Fruit fly (Drosophila melanogaster): Measurements from ENCODE around the gene Ptpmeg.

The Ptpmeg gene

DNA sequence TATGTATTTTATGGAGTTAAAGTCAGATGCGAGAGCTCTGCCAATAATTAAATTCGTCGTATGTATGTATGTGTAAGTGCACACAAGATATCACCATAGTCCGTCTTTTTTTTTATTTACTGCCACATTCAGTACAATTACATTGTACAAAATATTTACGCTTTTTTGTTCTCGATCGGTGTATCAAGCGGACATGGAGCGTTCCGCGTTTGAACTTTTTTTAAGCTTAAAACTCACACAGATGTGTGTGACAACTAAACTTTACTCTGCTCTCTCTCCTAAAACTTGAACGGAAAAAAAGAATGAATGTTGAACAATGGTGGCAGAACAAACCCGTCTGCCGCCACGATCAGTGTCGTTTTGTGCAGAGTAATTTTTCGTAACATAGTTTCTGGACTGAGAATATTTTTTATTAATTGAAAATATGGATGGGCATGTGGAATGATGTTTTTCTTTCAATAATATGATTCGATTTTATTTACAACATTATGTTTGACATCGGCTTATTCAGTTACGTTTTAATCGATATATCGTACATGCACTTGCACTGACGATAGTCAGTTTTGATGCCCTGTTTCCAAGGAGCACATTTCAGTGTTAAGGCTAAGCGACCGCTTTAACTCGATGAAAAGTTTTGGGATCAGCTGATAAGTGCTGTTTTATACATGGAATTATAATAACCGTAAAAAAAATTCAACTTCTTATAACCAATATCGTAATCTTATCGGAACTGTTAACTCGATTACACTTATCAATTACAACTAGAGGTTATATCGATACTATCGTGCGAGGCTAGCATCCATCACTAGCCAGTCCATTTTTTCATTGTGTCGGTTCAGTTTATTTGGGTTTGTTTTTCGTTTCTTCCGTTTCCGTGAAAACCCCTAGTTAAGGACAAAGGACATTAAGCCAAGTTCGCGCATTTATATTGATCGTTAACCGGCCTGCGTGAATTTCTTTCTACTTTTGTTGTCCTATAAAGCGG, 19.1 kb downstream of the Ptpmeg start, which contains the start of gene mth (continued):
- TF ChIP-seq Hey (tag; optimal IDR thresholded peaks at IDR 0.05) (no peak), ab (GFP tag; optimal IDR thresholded peaks at IDR 0.05) (no peak), chn (GFP tag; optimal IDR thresholded peaks at IDR 0.05) (peak; percentile 43), Awh (GFP tag; IDR thresholded peaks at IDR 0.05) (no peak), CG3838 (GFP tag; optimal IDR thresholded peaks at IDR 0.05) (no peak), CG8944 (GFP tag; optimal IDR thresholded peaks at IDR 0.05) (peak; percentile 53), Pdp1 (GFP tag; optimal IDR thresholded peaks at IDR 0.05) (peak; percentile 50 to 64), CG2875 (GFP tag; optimal IDR thresholded peaks at IDR 0.05) (no peak), Mad (GFP tag; optimal IDR thresholded peaks at IDR 0.05) (peak; percentile 43), D19B (GFP tag; optimal IDR thresholded peaks at IDR 0.05) (peak; percentile 19), CG10462 (GFP tag; optimal IDR thresholded peaks at IDR 0.05) (peak; percentile 24), zf30C (GFP tag; optimal IDR thresholded peaks at IDR 0.05) (no peak), Dfd (GFP tag; optimal IDR thresholded peaks at IDR 0.05) (no peak), lilli (GFP tag; optimal IDR thresholded peaks at IDR 0.05) (peak; percentile 69), CG14710 (tag; optimal IDR thresholded peaks at IDR 0.05) (peak; percentile 85), zfh1 (GFP tag; IDR thresholded peaks at IDR 0.05) (0 out of 3 replicates have a peak, but pooled peaks have one; percentile 34), rib (GFP tag; IDR thresholded peaks at IDR 0.05) (no peak), usp (GFP tag; optimal IDR thresholded peaks at IDR 0.05) (no peak), Bdp1 (GFP tag; optimal IDR thresholded peaks at IDR 0.05) (peak; percentile 29), slou (GFP tag; optimal IDR thresholded peaks at IDR 0.05) (no peak), disco-r (GFP tag; optimal IDR thresholded peaks at IDR 0.05) (no peak), nerfin-1 (tag; optimal IDR thresholded peaks at IDR 0.05) (peak; percentile 13), CG4360 (GFP tag; IDR thresholded peaks at IDR 0.05) (no peak), Max (GFP tag; optimal IDR thresholded peaks at IDR 0.05) (peak; percentile 31), cato (GFP tag; optimal IDR thresholded peaks at IDR 0.05; ENCODE audit: borderline replicate concordance) (no peak), Neu2 (GFP tag; optimal IDR thresholded peaks at IDR 0.05; ENCODE audit: borderline replicate concordance) (peak; percentile 87), Xbp1 (GFP tag; optimal IDR thresholded peaks at IDR 0.05) (peak; percentile 55), CG13624 (GFP tag; optimal IDR thresholded peaks at IDR 0.05) (peak; percentile 80), CG2889 (GFP tag; IDR thresholded peaks at IDR 0.05) (no peak), CG10979 (tag; optimal IDR thresholded peaks at IDR 0.05) (no peak), Fer1 (GFP tag; optimal IDR thresholded peaks at IDR 0.05) (no peak), CG18764 (GFP tag; optimal IDR thresholded peaks at IDR 0.05) (peak; percentile 36), klu (GFP tag; IDR thresholded peaks at IDR 0.05) (no peak), CG1602 (GFP tag; optimal IDR thresholded peaks at IDR 0.05) (peak; percentile 42), dan (GFP tag; IDR thresholded peaks at IDR 0.05) (no peak), sima (GFP tag; optimal IDR thresholded peaks at IDR 0.05) (peak; percentile 2), CG9215 (GFP tag; IDR thresholded peaks at IDR 0.05) (no peak; the same call in 1 of the 2 replicates), shn (GFP tag; optimal IDR thresholded peaks at IDR 0.05) (peak; percentile 44), CG34422 (GFP tag; IDR thresholded peaks at IDR 0.05) (no peak), sim (GFP tag; IDR thresholded peaks at IDR 0.05) (0 out of 2 replicates have a peak, but pooled peaks have one; percentile 29), ewg (GFP tag; optimal IDR thresholded peaks at IDR 0.05) (peak; percentile 33), CG10543 (GFP tag; optimal IDR thresholded peaks at IDR 0.05) (no peak), tio (GFP tag; optimal IDR thresholded peaks at IDR 0.05) (no peak), Rfx (GFP tag; IDR thresholded peaks at IDR 0.05) (peak; percentile 53; the same call in 1 of the 2 replicates), jumu (GFP tag; optimal IDR thresholded peaks at IDR 0.05) (peak; percentile 26), CG1647 (GFP tag; optimal IDR thresholded peaks at IDR 0.05) (peak; percentile 7), gsb-n (tag; optimal IDR thresholded peaks at IDR 0.05) (no peak), Dp (GFP tag; optimal IDR thresholded peaks at IDR 0.05) (peak; percentile 33), z (GFP tag; IDR thresholded peaks at IDR 0.05) (no peak)

All from whole organism, embryonic.